Worm (Caenorhabditis elegans): ENCODE data around the gene F40G9.15.

DNA sequence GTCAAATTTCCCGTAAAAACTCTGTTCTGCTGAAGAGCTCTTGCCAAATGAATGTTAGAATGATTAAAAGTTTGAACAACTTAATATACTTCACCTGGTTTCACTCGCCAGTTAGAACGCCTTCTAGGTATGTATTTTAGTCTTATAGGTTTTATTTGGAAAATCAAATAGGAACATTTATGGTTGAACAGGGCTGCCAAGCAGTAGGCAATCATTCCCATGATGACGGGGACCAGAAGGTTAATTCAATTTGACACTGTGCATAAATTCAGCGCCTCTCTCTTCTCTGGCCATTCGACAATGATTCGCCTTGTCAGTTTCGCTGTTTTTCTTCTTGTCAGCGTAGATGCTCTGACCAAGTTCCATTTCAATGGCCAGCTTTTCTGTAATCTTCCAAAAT is at the start of gene F40G9.15:
- no peak for TF ChIP-seq pqm-1 (tag; optimal IDR thresholded peaks at IDR 0.05)
- TF ChIP-seq ztf-4 (tag; optimal IDR thresholded peaks at IDR 0.05), result no peak
- TF ChIP-seq irx-1 (tag; optimal IDR thresholded peaks at IDR 0.05), result no peak
